Fruit fly (Drosophila melanogaster) whole organism, embryonic: ENCODE data around the gene Polr1F.

ENCODE experiments used
- BEAF-32 ChIP-seq: fragments of 200-800 bp; sonication (Bioruptor generic); optimal IDR thresholded peaks from 3 replicates; lab custom pipeline; 2017; ENCODE audit warnings: missing biosample characterization, missing genetic modification characterization, mild to moderate bottlenecking, moderate library complexity, missing genetic modification reagents
- Blimp-1 ChIP-seq: fragments of 200-800 bp; sonication (Bioruptor generic); optimal IDR thresholded peaks from 3 replicates; lab custom pipeline; 2018; ENCODE audit warnings: missing biosample characterization, missing genetic modification characterization, mild to moderate bottlenecking, moderate library complexity, missing genetic modification reagents
- CG10147 ChIP-seq: fragments of 200-800 bp; sonication (Bioruptor generic); optimal IDR thresholded peaks from 2 replicates; lab custom pipeline; 2019; ENCODE audit warnings: missing biosample characterization, mild to moderate bottlenecking, missing genetic modification characterization, moderate library complexity
- CG11504 ChIP-seq: fragments of 200-800 bp; sonication (Bioruptor generic); optimal IDR thresholded peaks from 3 replicates; lab custom pipeline; 2019; ENCODE audit warnings: missing biosample characterization, mild to moderate bottlenecking, missing genetic modification characterization, moderate library complexity
- CG12769 ChIP-seq: fragments of 200-800 bp; sonication (Bioruptor generic); optimal IDR thresholded peaks from 2 replicates; lab custom pipeline; 2019; ENCODE audit warnings: missing biosample characterization, mild to moderate bottlenecking, missing genetic modification characterization, moderate library complexity
- CG14667 ChIP-seq: fragments of 200-800 bp; sonication (Bioruptor generic); IDR thresholded peaks from 2 replicates; pipeline ENCODE4 v1.3.6; 2022; ENCODE audit warnings: missing biosample characterization, missing genetic modification characterization
- CG15011 ChIP-seq: fragments of 200-800 bp; sonication (Bioruptor generic); optimal IDR thresholded peaks from 3 replicates; lab custom pipeline; 2018; ENCODE audit warnings: missing biosample characterization, mild to moderate bottlenecking, missing genetic modification characterization
- CG15479 ChIP-seq: fragments of 200-800 bp; sonication (Bioruptor generic); optimal IDR thresholded peaks from 3 replicates; lab custom pipeline; 2019; ENCODE audit warnings: missing biosample characterization, mild to moderate bottlenecking, missing genetic modification characterization, moderate library complexity
- CG15514 ChIP-seq: fragments of 200-800 bp; sonication (Bioruptor generic); optimal IDR thresholded peaks from 3 replicates; lab custom pipeline; 2017; ENCODE audit warnings: missing biosample characterization, missing genetic modification characterization, mild to moderate bottlenecking, moderate library complexity, missing genetic modification reagents
- CG17186 ChIP-seq: fragments of 200-800 bp; sonication (Bioruptor generic); optimal IDR thresholded peaks from 3 replicates; lab custom pipeline; 2017; ENCODE audit warnings: missing biosample characterization, missing genetic modification reagents, missing genetic modification characterization
- CG17359 ChIP-seq: fragments of 200-800 bp; sonication (Bioruptor generic); optimal IDR thresholded peaks from 3 replicates; lab custom pipeline; 2018; ENCODE audit warnings: missing biosample characterization, mild to moderate bottlenecking, missing genetic modification characterization, moderate library complexity
- CG18619 ChIP-seq: fragments of 200-800 bp; sonication (Bioruptor generic); optimal IDR thresholded peaks from 3 replicates; lab custom pipeline; 2017; ENCODE audit warnings: missing biosample characterization, mild to moderate bottlenecking, missing genetic modification characterization
- CG3838 ChIP-seq: fragments of 200-800 bp; sonication (Bioruptor generic); optimal IDR thresholded peaks from 3 replicates; lab custom pipeline; 2016; ENCODE audit warnings: missing biosample characterization, missing genetic modification characterization
- CG4854 ChIP-seq: fragments of 200-800 bp; sonication (Bioruptor generic); optimal IDR thresholded peaks from 2 replicates; lab custom pipeline; 2016; ENCODE audit warnings: missing biosample characterization, missing genetic modification characterization, inconsistent platforms
- CG6654 ChIP-seq: fragments of 200-800 bp; sonication (Bioruptor generic); optimal IDR thresholded peaks from 2 replicates; lab custom pipeline; 2017; ENCODE audit warnings: missing biosample characterization, mild to moderate bottlenecking, missing genetic modification characterization
- CG6765 ChIP-seq: fragments of 200-800 bp; sonication (Bioruptor generic); optimal IDR thresholded peaks from 3 replicates; lab custom pipeline; 2017; ENCODE audit warnings: missing biosample characterization, mild to moderate bottlenecking, missing genetic modification characterization
- CG6854 ChIP-seq: fragments of 200-800 bp; sonication (Bioruptor generic); optimal IDR thresholded peaks from 3 replicates; lab custom pipeline; 2017; ENCODE audit warnings: missing biosample characterization, mild to moderate bottlenecking, missing genetic modification characterization
- CG8290 ChIP-seq, 3 experiments: fragments of 200-800 bp; sonication (Bioruptor generic); optimal IDR thresholded peaks; 2 replicates each; lab custom pipeline; 2016 to 2019; ENCODE audit warnings: missing biosample characterization in 3 of 3, missing genetic modification characterization in 3 of 3, mild to moderate bottlenecking in 2 of 3, moderate library complexity in 1 of 3
- CG9437 ChIP-seq: fragments of 200-800 bp; sonication (Bioruptor generic); optimal IDR thresholded peaks from 2 replicates; lab custom pipeline; 2018; ENCODE audit warnings: missing biosample characterization, mild to moderate bottlenecking, missing genetic modification characterization
- Camta ChIP-seq: fragments of 200-800 bp; sonication (Bioruptor generic); optimal IDR thresholded peaks from 2 replicates; lab custom pipeline; 2016; ENCODE audit warnings: missing biosample characterization, missing genetic modification characterization
- D19A ChIP-seq: fragments of 200-800 bp; optimal IDR thresholded peaks from 3 replicates; lab custom pipeline; 2019; ENCODE audit warnings: missing biosample characterization, mild to moderate bottlenecking, missing genetic modification characterization, moderate library complexity
- D19B ChIP-seq: fragments of 200-800 bp; sonication (Bioruptor generic); optimal IDR thresholded peaks from 2 replicates; lab custom pipeline; 2017; ENCODE audit warnings: missing biosample characterization, mild to moderate bottlenecking, missing genetic modification characterization
- Dek ChIP-seq: fragments of 200-800 bp; sonication (Bioruptor generic); optimal IDR thresholded peaks from 3 replicates; lab custom pipeline; 2019; ENCODE audit warnings: missing biosample characterization, mild to moderate bottlenecking, missing genetic modification characterization, moderate library complexity
- Dp ChIP-seq: fragments of 200-800 bp; sonication (Bioruptor generic); optimal IDR thresholded peaks from 2 replicates; lab custom pipeline; 2018; ENCODE audit warnings: missing biosample characterization, mild to moderate bottlenecking, missing genetic modification characterization, moderate library complexity
- ERR ChIP-seq: fragments of 200-800 bp; sonication (Bioruptor generic); optimal IDR thresholded peaks from 2 replicates; lab custom pipeline; 2016; ENCODE audit warnings: missing biosample characterization, missing genetic modification characterization
- Hmx ChIP-seq: fragments of 200-800 bp; sonication (Bioruptor generic); optimal IDR thresholded peaks from 2 replicates; lab custom pipeline; 2016; ENCODE audit warnings: missing biosample characterization, missing genetic modification characterization
- Pdp1 ChIP-seq, 2 experiments: fragments of 200-800 bp; sonication (Bioruptor generic); optimal IDR thresholded peaks; 3 replicates each; lab custom pipeline; 2016; ENCODE audit warnings: missing biosample characterization in 2 of 2, missing genetic modification characterization in 2 of 2, mild to moderate bottlenecking in 1 of 2, moderate library complexity in 1 of 2
- Six4 ChIP-seq: fragments of 200-800 bp; sonication (Bioruptor generic); optimal IDR thresholded peaks from 2 replicates; lab custom pipeline; 2016; ENCODE audit warnings: missing biosample characterization, missing genetic modification characterization
- Sox102F ChIP-seq: fragments of 200-800 bp; sonication (Bioruptor generic); optimal IDR thresholded peaks from 2 replicates; lab custom pipeline; 2018; ENCODE audit warnings: missing biosample characterization, mild to moderate bottlenecking, missing genetic modification characterization, moderate library complexity
- bsh ChIP-seq, 2 experiments: fragments of 200-800 bp; sonication (Bioruptor generic); optimal IDR thresholded peaks; 2 replicates each; lab custom pipeline; 2017 to 2018; ENCODE audit warnings: mild to moderate bottlenecking in 2 of 2, missing biosample characterization in 2 of 2, missing genetic modification characterization in 2 of 2, moderate library complexity in 1 of 2
- crp ChIP-seq, 2 experiments: fragments of 200-800 bp; sonication (Bioruptor generic); optimal IDR thresholded peaks; 2 replicates in 1 of 2; 3 replicates in 1 of 2; lab custom pipeline; 2017; ENCODE audit warnings: missing biosample characterization in 2 of 2, missing genetic modification characterization in 2 of 2, mild to moderate bottlenecking in 1 of 2, moderate library complexity in 1 of 2
- gem ChIP-seq: fragments of 200-800 bp; sonication (Bioruptor generic); optimal IDR thresholded peaks from 2 replicates; lab custom pipeline; 2019; ENCODE audit warnings: missing biosample characterization, mild to moderate bottlenecking, missing genetic modification characterization, moderate library complexity
- gfzf ChIP-seq: fragments of 200-800 bp; sonication (Bioruptor generic); optimal IDR thresholded peaks from 2 replicates; lab custom pipeline; 2016; ENCODE audit warnings: missing biosample characterization, mild to moderate bottlenecking, missing genetic modification characterization, moderate library complexity
- gsb-n ChIP-seq: fragments of 200-800 bp; sonication (Bioruptor generic); optimal IDR thresholded peaks from 3 replicates; lab custom pipeline; 2018; ENCODE audit warnings: missing biosample characterization, mild to moderate bottlenecking, missing genetic modification characterization
- her ChIP-seq: fragments of 200-800 bp; sonication (Bioruptor generic); optimal IDR thresholded peaks from 2 replicates; lab custom pipeline; 2016; ENCODE audit warnings: missing biosample characterization, missing genetic modification characterization
- maf-S ChIP-seq: fragments of 200-800 bp; sonication (Bioruptor generic); optimal IDR thresholded peaks from 2 replicates; lab custom pipeline; 2016; ENCODE audit warnings: missing biosample characterization, missing genetic modification characterization
- odd ChIP-seq: fragments of 200-800 bp; sonication (Bioruptor generic); optimal IDR thresholded peaks from 2 replicates; lab custom pipeline; 2017; ENCODE audit warnings: missing biosample characterization, mild to moderate bottlenecking, missing genetic modification characterization
- otp ChIP-seq: fragments of 200-800 bp; sonication (Bioruptor generic); IDR thresholded peaks from 3 replicates; pipeline ENCODE4, ENCODE4 v1.3.6; 2022; ENCODE audit warnings: missing biosample characterization, missing genetic modification characterization
- phol ChIP-seq: fragments of 200-800 bp; sonication (Bioruptor generic); optimal IDR thresholded peaks from 3 replicates; lab custom pipeline; 2018; ENCODE audit warnings: missing biosample characterization, mild to moderate bottlenecking, missing genetic modification characterization, moderate library complexity
- pros ChIP-seq: fragments of 200-800 bp; sonication (Bioruptor generic); optimal IDR thresholded peaks from 3 replicates; lab custom pipeline; 2019; ENCODE audit warnings: missing biosample characterization, mild to moderate bottlenecking, missing genetic modification characterization, moderate library complexity
- pzg ChIP-seq: fragments of 200-800 bp; sonication (Bioruptor generic); optimal IDR thresholded peaks from 3 replicates; lab custom pipeline; 2018; ENCODE audit warnings: missing biosample characterization, mild to moderate bottlenecking, missing genetic modification characterization, moderate library complexity
- ranshi ChIP-seq: fragments of 200-800 bp; sonication (Bioruptor generic); IDR thresholded peaks from 2 replicates; pipeline ENCODE4 v1.3.6; 2022; ENCODE audit warnings: missing biosample characterization, missing genetic modification characterization
- sens-2 ChIP-seq: fragments of 200-800 bp; sonication (Bioruptor generic); IDR thresholded peaks from 2 replicates; pipeline ENCODE4 v1.3.6; 2022; ENCODE audit warnings: missing biosample characterization, missing genetic modification characterization
- trem ChIP-seq: fragments of 200-800 bp; optimal IDR thresholded peaks from 3 replicates; lab custom pipeline; 2019; ENCODE audit warnings: missing biosample characterization, mild to moderate bottlenecking, missing genetic modification characterization, moderate library complexity
- twi ChIP-seq: fragments of 200-800 bp; optimal IDR thresholded peaks from 2 replicates; lab custom pipeline; 2019; ENCODE audit warnings: missing biosample characterization, mild to moderate bottlenecking, missing genetic modification characterization, moderate library complexity
- usp ChIP-seq: fragments of >200 bp; optimal IDR thresholded peaks from 2 replicates; lab custom pipeline; 2017; ENCODE audit warnings: missing biosample characterization, missing genetic modification characterization
- vvl ChIP-seq: fragments of 200-800 bp; sonication (Bioruptor generic); IDR thresholded peaks from 2 replicates; pipeline ENCODE4 v1.3.6; 2022; ENCODE audit warnings: missing biosample characterization, missing genetic modification characterization

The Polr1F gene

DNA sequence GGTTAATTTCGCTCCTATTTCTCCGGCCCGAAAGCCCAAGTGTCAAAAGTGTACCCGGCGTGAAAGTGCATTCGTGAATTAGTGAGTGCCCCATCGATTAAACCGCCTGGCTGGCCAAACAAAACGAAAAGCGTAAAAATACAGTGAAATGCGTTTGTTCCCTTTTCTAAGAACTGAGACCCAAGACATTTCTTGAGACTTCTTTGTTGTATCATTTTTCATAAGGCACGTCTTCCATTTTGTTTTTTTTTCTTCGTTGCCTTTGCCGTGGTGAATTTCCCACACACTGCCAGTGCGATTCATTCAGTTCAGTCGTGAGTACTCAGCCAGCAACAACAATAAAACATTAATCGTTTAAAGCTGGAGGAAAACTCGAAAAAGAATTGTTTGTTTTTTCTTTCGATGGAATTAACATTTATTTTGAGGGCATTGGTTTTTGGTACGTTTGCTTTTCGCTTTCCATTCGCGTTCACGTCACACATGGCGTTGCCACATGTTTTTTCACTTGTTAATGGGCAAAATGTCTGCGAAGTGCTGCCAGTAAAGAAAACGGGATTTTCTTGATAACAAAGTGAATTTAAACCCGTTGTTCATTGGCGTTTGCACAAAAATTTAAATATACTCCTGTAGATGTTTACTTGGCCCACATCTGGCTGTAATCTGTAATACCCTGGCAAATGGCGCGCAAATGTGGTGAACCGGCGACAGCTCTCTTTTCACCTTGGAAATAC lies 13.9 kb upstream of the Polr1F start (continued):
- TF ChIP-seq twi (peak; percentile 87), CG14667 (no peak), CG6854 (GFP tag; lab: Kevin White, UChicago) (no peak), D19A (tag; lab: Kevin White, UChicago) (peak; percentile 22), CG15011 (GFP tag; lab: Kevin White, UChicago) (no peak), CG6654 (GFP tag; lab: Kevin White, UChicago) (no peak), D19B (GFP tag; lab: Kevin White, UChicago) (peak; percentile 51), gsb-n (tag; lab: Kevin White, UChicago) (peak; percentile 16), Blimp-1 (GFP tag; lab: Kevin White, UChicago) (peak; percentile 27), Camta (no peak), CG11504 (tag; lab: Kevin White, UChicago) (no peak), Hmx (GFP tag; lab: Kevin White, UChicago) (peak; percentile 41), gem (tag; lab: Kevin White, UChicago) (peak; percentile 12), usp (GFP tag; lab: Kevin White, UChicago) (no peak), Six4 (no peak), gfzf (GFP tag; lab: Kevin White, UChicago) (peak; percentile 19), CG15514 (GFP tag; lab: Kevin White, UChicago) (peak; percentile 29), CG17186 (GFP tag; lab: Kevin White, UChicago) (peak; percentile 22), pzg (GFP tag; lab: Kevin White, UChicago) (peak; percentile 16), vvl (GFP tag; lab: Robert Waterston, UW) (no peak), CG10147 (GFP tag; lab: Kevin White, UChicago) (peak; percentile 51), ranshi (GFP tag; lab: Robert Waterston, UW) (no peak), CG8290 (GFP tag; optimal IDR thresholded peaks at IDR 0.05; lab: Kevin White, UChicago) (no peak), CG8290 (tag; optimal IDR thresholded peaks at IDR 0.05; lab: Kevin White, UChicago) (peak in 1 of 2 experiments; percentile 18), CG4854 (GFP tag; lab: Kevin White, UChicago) (no peak), ERR (GFP tag; lab: Kevin White, UChicago) (peak; percentile 3), her (GFP tag; lab: Kevin White, UChicago) (no peak), trem (tag; lab: Kevin White, UChicago) (peak; percentile 30), odd (GFP tag; lab: Kevin White, UChicago) (no peak), sens-2 (no peak), pros (GFP tag; lab: Kevin White, UChicago) (peak; percentile 95), otp (no peak), Pdp1 (GFP tag; optimal IDR thresholded peaks at IDR 0.05; lab: Kevin White, UChicago) (peak in 1 of 2 experiments; percentile 3), Sox102F (peak; percentile 3), CG18619 (GFP tag; lab: Kevin White, UChicago) (no peak), BEAF-32 (GFP tag; lab: Kevin White, UChicago) (peak; percentile 21), CG6765 (no peak), CG12769 (peak; percentile 50), Dp (GFP tag; lab: Kevin White, UChicago) (peak; percentile 22), phol (peak; percentile 71), bsh (GFP tag; optimal IDR thresholded peaks at IDR 0.05; lab: Kevin White, UChicago) (peak in 1 of 2 experiments; percentile 7), maf-S (GFP tag; lab: Kevin White, UChicago) (no peak), CG15479 (GFP tag; lab: Kevin White, UChicago) (peak; percentile 57), crp (GFP tag; optimal IDR thresholded peaks at IDR 0.05; lab: Kevin White, UChicago) (no peak), CG17359 (tag; lab: Kevin White, UChicago) (peak; percentile 14), CG3838 (GFP tag; lab: Kevin White, UChicago) (no peak), Dek (tag; lab: Kevin White, UChicago) (no peak), CG9437 (GFP tag; lab: Kevin White, UChicago) (peak; percentile 99)
